Worm (Caenorhabditis elegans): ENCODE data around the gene W02D7.12.

The W02D7.12 gene

DNA sequence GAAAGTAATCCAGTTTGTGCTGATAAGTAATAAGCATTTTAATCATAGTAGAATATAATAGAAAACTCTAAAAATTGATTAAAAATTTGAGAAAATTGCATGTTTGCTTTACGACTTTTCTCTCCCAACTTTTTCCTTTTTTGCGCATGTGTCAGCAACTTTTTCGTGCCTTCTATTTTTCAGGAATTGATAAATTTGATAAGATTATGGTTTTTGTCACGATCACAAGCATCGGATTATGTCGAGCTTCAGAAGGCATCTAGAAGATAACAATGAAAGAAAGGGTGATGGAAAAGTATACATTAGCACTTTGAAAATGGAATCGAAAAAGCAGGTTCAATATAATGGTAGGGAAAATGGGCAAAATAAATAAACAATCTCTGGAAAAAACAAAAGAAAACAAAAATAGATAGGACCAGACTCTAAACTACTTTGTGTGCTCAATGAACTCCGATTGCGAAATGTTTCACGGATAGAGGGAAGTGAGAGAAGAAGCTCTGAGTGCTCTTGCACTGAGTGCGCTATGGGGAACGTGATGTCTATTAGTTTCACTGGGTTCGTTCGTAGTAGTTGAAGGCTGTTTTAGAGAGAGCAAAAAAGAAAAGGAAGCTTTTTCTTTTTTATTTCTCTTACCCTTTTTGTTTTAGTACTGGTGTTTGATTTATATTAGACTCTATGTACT is 23.0 kb upstream of the W02D7.12 start:
- TF ChIP-seq B0310.2 (tag; optimal IDR thresholded peaks at IDR 0.05) (no peak), ceh-13 (GFP tag; optimal IDR thresholded peaks at IDR 0.05) (no peak), ama-1 (optimal IDR thresholded peaks at IDR 0.05) (no peak), ets-7 (tag; optimal IDR thresholded peaks at IDR 0.05) (no peak), sea-1 (GFP tag; conservative IDR thresholded peaks at IDR 0.05) (no peak), scrt-1 (GFP tag; IDR thresholded peaks at IDR 0.05) (no peak), ceh-36 (tag; optimal IDR thresholded peaks at IDR 0.05) (no peak), pes-1 (GFP tag; IDR thresholded peaks at IDR 0.05) (no peak), flt-1 (GFP tag; IDR thresholded peaks at IDR 0.05) (no peak)

DNA sequence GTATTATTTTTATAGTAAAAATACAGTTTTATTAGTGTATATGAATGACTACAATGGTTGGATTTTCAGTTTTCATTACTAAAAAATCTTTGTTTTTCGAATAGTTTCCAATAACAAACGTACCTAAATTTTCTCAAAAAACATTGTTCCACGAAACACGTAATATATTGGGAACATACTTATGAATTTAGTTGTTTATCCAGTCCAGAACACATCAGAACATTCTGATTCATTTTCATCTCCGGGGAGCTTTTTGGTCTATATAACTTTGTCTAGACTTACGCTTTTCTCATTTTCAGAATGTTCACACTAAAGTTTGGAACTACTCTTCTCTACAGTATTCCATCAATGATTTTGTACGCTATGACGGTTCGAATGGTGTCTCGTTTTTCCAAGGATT is 19.5 kb upstream of the W02D7.12 start, which contains the start of gene srg-33:
Gene srg-33, plus strand, starts transcription at position 301 of the 400 bp plus-strand sequence.
- TF ChIP-seq tbx-11 (GFP tag; IDR thresholded peaks at IDR 0.05), result no peak
- TF ChIP-seq aly-1 (tag; optimal IDR thresholded peaks at IDR 0.05), result no peak
- no peak for TF ChIP-seq sea-1 (GFP tag; conservative IDR thresholded peaks at IDR 0.05)
- TF ChIP-seq ceh-36 (tag; optimal IDR thresholded peaks at IDR 0.05), result no peak
- no peak for TF ChIP-seq hmg-4 (GFP tag; optimal IDR thresholded peaks at IDR 0.05)
- TF ChIP-seq tbx-37 (GFP tag; conservative IDR thresholded peaks at IDR 0.05), result no peak
- no peak for TF ChIP-seq hnd-1 (tag; optimal IDR thresholded peaks at IDR 0.05)
- no peak for TF ChIP-seq ama-1 (optimal IDR thresholded peaks at IDR 0.05)
- TF ChIP-seq flt-1 (GFP tag; IDR thresholded peaks at IDR 0.05), result no peak
- TF ChIP-seq hmbx-1 (tag; optimal IDR thresholded peaks at IDR 0.05), result no peak
- no peak for TF ChIP-seq tra-4 (tag; optimal IDR thresholded peaks at IDR 0.05)
- no peak for TF ChIP-seq pes-1 (GFP tag; IDR thresholded peaks at IDR 0.05)
- no peak for TF ChIP-seq B0310.2 (tag; optimal IDR thresholded peaks at IDR 0.05)
- TF ChIP-seq F13C5.2 (tag; optimal IDR thresholded peaks at IDR 0.05), result no peak
- no peak for TF ChIP-seq ceh-13 (GFP tag; optimal IDR thresholded peaks at IDR 0.05)
- no peak for TF ChIP-seq scrt-1 (GFP tag; IDR thresholded peaks at IDR 0.05)
- TF ChIP-seq ets-7 (tag; optimal IDR thresholded peaks at IDR 0.05), result no peak

DNA sequence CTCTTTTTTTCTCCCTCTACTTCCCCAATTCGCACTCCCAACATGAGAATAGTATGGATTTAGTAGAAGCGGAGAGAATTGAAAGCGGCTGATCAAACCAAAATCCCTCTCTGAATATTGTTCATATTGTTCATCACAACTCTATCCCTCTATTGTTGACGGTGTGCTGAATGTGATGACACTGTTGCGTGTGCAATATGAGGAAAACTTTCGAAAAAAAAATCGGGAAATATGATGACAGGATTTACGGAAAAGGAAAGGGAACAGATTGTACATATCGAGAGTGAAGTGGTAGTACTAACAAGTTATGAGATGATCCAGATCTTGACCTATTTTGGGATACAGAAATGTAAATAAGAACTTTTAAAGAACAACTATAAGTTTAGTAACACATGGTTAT is 15.4 kb upstream of the W02D7.12 start, which contains the start of gene smex-1:
Gene smex-1, minus strand, starts transcription at position 101 of the 400 bp plus-strand sequence.
- TF ChIP-seq pes-1 (GFP tag; IDR thresholded peaks at IDR 0.05) (no peak), tbx-11 (GFP tag; IDR thresholded peaks at IDR 0.05) (no peak), tra-4 (tag; optimal IDR thresholded peaks at IDR 0.05) (no peak), hmg-4 (GFP tag; optimal IDR thresholded peaks at IDR 0.05) (no peak), B0310.2 (tag; optimal IDR thresholded peaks at IDR 0.05) (no peak), scrt-1 (GFP tag; IDR thresholded peaks at IDR 0.05) (no peak)

DNA sequence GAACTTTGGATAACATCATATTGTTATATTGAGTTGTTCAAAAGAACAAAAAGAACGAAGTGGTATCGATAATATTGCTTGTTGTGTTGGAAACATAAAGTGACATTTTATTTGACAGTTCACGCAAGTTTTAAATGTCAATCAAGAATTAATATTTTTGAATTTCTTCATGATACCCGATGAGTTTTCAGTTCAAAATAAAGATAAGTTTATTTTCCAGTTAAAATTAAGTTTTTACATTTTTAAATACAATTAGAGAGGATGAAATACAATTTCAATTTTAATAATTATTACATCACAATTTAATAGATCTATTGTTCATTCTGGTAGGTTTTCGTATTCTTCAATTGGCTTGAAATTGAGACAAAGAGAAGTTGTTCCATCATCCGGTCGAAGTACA is 13.8 kb upstream of the W02D7.12 start, which contains the start of gene W02D7.4:
Gene W02D7.4, minus strand, starts transcription at position 101 of the 400 bp plus-strand sequence.
- TF ChIP-seq hmbx-1 (tag; optimal IDR thresholded peaks at IDR 0.05) (no peak), F13C5.2 (tag; optimal IDR thresholded peaks at IDR 0.05) (no peak), hmg-4 (GFP tag; optimal IDR thresholded peaks at IDR 0.05) (no peak), tbx-37 (GFP tag; conservative IDR thresholded peaks at IDR 0.05) (no peak), scrt-1 (GFP tag; IDR thresholded peaks at IDR 0.05) (no peak), B0310.2 (tag; optimal IDR thresholded peaks at IDR 0.05) (no peak), tbx-11 (GFP tag; IDR thresholded peaks at IDR 0.05) (no peak), ceh-13 (GFP tag; optimal IDR thresholded peaks at IDR 0.05) (no peak), pes-1 (GFP tag; IDR thresholded peaks at IDR 0.05) (no peak), ama-1 (optimal IDR thresholded peaks at IDR 0.05) (no peak), hnd-1 (tag; optimal IDR thresholded peaks at IDR 0.05) (no peak), ets-7 (tag; optimal IDR thresholded peaks at IDR 0.05) (no peak), flt-1 (GFP tag; IDR thresholded peaks at IDR 0.05) (no peak), sea-1 (GFP tag; conservative IDR thresholded peaks at IDR 0.05) (no peak), aly-1 (tag; optimal IDR thresholded peaks at IDR 0.05) (no peak), ceh-36 (tag; optimal IDR thresholded peaks at IDR 0.05) (no peak)

DNA sequence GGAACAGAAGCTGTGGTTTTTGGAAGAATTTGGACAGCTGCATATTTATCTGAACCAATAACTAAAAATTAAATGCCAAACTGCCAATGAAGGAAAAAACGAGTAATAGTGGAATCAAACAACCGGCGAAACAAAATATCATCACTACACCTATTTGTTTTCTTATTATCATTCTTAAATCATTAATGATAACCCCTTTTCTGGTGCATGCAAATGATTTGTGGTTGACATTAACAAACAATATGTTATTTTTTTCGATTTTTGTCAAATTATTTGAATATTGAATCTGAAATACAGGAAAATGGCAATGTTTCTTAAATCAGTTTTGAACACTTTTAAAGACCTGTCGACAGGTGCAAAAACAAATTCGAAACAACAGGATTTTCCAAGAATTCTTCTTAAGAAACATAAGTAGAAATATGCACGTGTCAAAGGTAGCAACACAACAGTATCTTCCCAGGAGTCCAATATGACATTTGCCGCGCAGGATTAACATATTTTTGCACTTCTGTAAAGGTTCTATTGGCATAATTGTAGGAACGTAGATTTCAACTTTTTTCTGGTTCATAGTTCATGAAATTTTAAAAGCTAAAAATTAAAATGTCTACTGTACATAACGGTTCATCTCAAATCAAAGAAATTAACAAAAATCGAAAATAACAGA is 12.0 kb upstream of the W02D7.12 start, which contains the start of gene W02D7.5:
Gene W02D7.5, minus strand, starts transcription at position 51 of the 664 bp plus-strand sequence.
- TF ChIP-seq ceh-13 (GFP tag; optimal IDR thresholded peaks at IDR 0.05), result no peak

DNA sequence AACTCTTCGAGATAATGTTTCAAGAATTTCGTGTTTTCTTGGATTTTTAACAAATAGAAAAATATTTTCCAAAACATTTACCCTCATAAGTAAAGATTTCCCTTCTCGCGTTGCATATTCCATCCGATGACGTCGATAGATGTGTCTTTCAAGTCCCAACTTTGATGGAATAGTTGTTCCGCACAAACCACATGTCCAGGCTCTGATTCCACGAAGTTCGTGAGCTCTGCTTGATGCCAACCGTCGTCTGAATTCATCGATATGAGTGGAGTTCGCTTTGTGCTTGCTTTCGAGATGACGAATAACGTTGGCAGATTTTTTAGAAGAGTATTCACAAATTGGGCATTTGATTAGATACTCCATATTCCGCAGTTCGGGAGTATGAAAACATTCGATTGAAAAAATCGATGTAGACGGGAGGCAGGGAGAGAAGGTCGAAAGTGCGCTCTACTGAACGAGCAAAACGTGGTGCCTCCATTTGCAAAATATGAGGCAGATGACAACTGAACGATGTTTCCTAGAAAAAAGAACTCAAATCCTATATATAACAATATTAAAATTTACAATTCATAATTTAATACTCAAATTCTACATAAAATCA is 10.3 kb upstream of the W02D7.12 start, which contains the start of gene W02D7.6:
Gene W02D7.6, minus strand, starts transcription at position 573 of the 601 bp plus-strand sequence.
- no peak for TF ChIP-seq B0310.2 (tag; optimal IDR thresholded peaks at IDR 0.05)
- TF ChIP-seq sea-1 (GFP tag; conservative IDR thresholded peaks at IDR 0.05), result no peak
- TF ChIP-seq aly-1 (tag; optimal IDR thresholded peaks at IDR 0.05), result no peak
- TF ChIP-seq tbx-11 (GFP tag; IDR thresholded peaks at IDR 0.05), result no peak
- TF ChIP-seq tbx-37 (GFP tag; conservative IDR thresholded peaks at IDR 0.05), result no peak
- no peak for TF ChIP-seq hnd-1 (tag; optimal IDR thresholded peaks at IDR 0.05)

DNA sequence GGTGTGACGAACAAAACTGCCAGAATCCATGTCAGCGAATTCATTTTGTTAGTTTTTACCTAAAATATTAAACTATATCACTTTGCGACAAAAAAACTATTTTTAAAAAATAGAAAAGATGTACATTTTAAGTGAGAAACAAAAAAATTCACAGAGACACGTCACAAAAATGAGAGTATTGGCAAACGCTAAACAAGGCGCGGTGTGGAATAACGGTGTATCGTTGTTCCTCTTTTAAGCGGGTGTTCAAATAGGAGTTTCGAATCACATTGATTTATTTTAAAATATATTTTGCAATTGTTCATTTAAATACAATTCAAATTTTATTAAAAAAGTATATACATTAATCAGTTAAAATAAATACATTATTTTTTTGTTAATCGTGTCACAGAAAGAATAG is 8.8 kb upstream of the W02D7.12 start, which contains the start of gene sel-9:
Gene sel-9, minus strand, starts transcription at position 59 of the 400 bp plus-strand sequence.
- TF ChIP-seq hmg-4 (GFP tag; optimal IDR thresholded peaks at IDR 0.05), result no peak
- TF ChIP-seq B0310.2 (tag; optimal IDR thresholded peaks at IDR 0.05), result no peak
- no peak for TF ChIP-seq scrt-1 (GFP tag; IDR thresholded peaks at IDR 0.05)
- no peak for TF ChIP-seq hmbx-1 (tag; optimal IDR thresholded peaks at IDR 0.05)
- no peak for TF ChIP-seq pes-1 (GFP tag; IDR thresholded peaks at IDR 0.05)
- no peak for TF ChIP-seq tbx-11 (GFP tag; IDR thresholded peaks at IDR 0.05)
- no peak for TF ChIP-seq hnd-1 (tag; optimal IDR thresholded peaks at IDR 0.05)
- no peak for TF ChIP-seq flt-1 (GFP tag; IDR thresholded peaks at IDR 0.05)
- no peak for TF ChIP-seq ets-7 (tag; optimal IDR thresholded peaks at IDR 0.05)
- TF ChIP-seq ama-1 (optimal IDR thresholded peaks at IDR 0.05), result no peak
- TF ChIP-seq aly-1 (tag; optimal IDR thresholded peaks at IDR 0.05), result no peak
- no peak for TF ChIP-seq sea-1 (GFP tag; conservative IDR thresholded peaks at IDR 0.05)
- no peak for TF ChIP-seq F13C5.2 (tag; optimal IDR thresholded peaks at IDR 0.05)
- no peak for TF ChIP-seq ceh-36 (tag; optimal IDR thresholded peaks at IDR 0.05)
- TF ChIP-seq tra-4 (tag; optimal IDR thresholded peaks at IDR 0.05), result no peak
- no peak for TF ChIP-seq tbx-37 (GFP tag; conservative IDR thresholded peaks at IDR 0.05)

Measured in whole organism, early embryonic.